Worm (Caenorhabditis elegans): ENCODE data around the gene mip-1.
"Not testable (repeated sequence)": the region's sequence is repeated elsewhere in the genome, so short reads cannot be mapped to it uniquely, and the experiment has no call there.

DNA sequence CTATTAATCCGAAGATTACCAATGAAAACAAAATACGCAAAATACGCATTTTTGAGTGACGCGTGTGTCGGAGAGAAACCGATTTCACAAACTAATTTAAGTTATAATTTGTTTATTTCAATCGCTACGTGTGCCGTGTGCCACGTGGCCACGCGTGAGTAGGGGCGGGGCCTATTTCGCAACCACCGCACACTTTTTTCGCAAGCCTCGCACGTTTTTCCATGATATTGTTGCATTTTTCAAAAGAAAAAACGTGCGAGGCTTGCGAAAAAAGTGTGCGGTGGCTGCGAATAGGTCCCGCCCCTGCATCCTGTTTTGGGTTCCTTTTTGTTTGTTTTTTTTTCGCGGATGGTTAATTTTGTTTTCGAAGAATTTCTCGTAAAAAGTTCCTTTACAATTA, 7.8 kb upstream of the mip-1 start, which contains the start of gene enu-3.2:
- TF ChIP-seq pha-4 (tag; optimal IDR thresholded peaks at IDR 0.05); lin-13 (tag; optimal IDR thresholded peaks at IDR 0.05); unc-62 (GFP tag; optimal IDR thresholded peaks at IDR 0.05); nhr-76 (tag; optimal IDR thresholded peaks at IDR 0.05); unc-39 (tag; optimal IDR thresholded peaks at IDR 0.05); elt-1 (tag; optimal IDR thresholded peaks at IDR 0.05; ENCODE audit: borderline replicate concordance, insufficient read depth); nhr-12 (tag; optimal IDR thresholded peaks at IDR 0.05); blmp-1 (tag; optimal IDR thresholded peaks at IDR 0.05); lin-32 (GFP tag; optimal IDR thresholded peaks at IDR 0.05); ces-1 (GFP tag; optimal IDR thresholded peaks at IDR 0.05); mab-5 (tag; optimal IDR thresholded peaks at IDR 0.05); unc-120 (tag; optimal IDR thresholded peaks at IDR 0.05; ENCODE audit: poor library complexity, severe bottlenecking); ztf-11 (tag; optimal IDR thresholded peaks at IDR 0.05); cnd-1 (tag; optimal IDR thresholded peaks at IDR 0.05): not testable (repeated sequence)

All from whole organism, mixed stage, embryonic.